Fruit fly (Drosophila melanogaster) whole organism, prepupa: ENCODE data around the gene CG1738.
A peak's percentile ranks its signal among the peaks of the same experiment; 100 is the strongest.

Experiments used
- Blimp-1 ChIP-seq: fragments of 200-800 bp; sonication (Bioruptor generic); optimal IDR thresholded peaks from 3 replicates; lab custom pipeline; 2017; ENCODE audit warnings: missing biosample characterization, missing genetic modification characterization, mild to moderate bottlenecking, moderate library complexity, missing genetic modification reagents
- CG10631 ChIP-seq: fragments of 200-800 bp; sonication (Bioruptor generic); optimal IDR thresholded peaks from 2 replicates; lab custom pipeline; 2016; ENCODE audit warnings: missing biosample characterization, missing genetic modification characterization
- CG10669 ChIP-seq: fragments of 200-800 bp; sonication (Bioruptor generic); optimal IDR thresholded peaks from 3 replicates; lab custom pipeline; 2018; ENCODE audit warnings: missing biosample characterization, mild to moderate bottlenecking, missing genetic modification characterization, moderate library complexity
- CG11762 ChIP-seq: fragments of 200-800 bp; sonication (Bioruptor generic); optimal IDR thresholded peaks from 3 replicates; lab custom pipeline; 2016; ENCODE audit warnings: missing biosample characterization, missing genetic modification characterization; ENCODE audit not compliant: insufficient read depth
- CG11902 ChIP-seq: fragments of 200-800 bp; sonication (Bioruptor generic); optimal IDR thresholded peaks from 3 replicates; lab custom pipeline; 2016; ENCODE audit warnings: missing biosample characterization, missing genetic modification characterization
- CG15336 ChIP-seq: fragments of 200-800 bp; sonication (Bioruptor generic); IDR thresholded peaks from 2 replicates; pipeline ENCODE4 v1.3.6; 2022; ENCODE audit warnings: missing biosample characterization, missing genetic modification characterization
- CG1621 ChIP-seq: fragments of 200-800 bp; sonication (Bioruptor generic); optimal IDR thresholded peaks from 3 replicates; lab custom pipeline; 2018; ENCODE audit warnings: missing biosample characterization, mild to moderate bottlenecking, missing genetic modification characterization
- CG3032 ChIP-seq: fragments of 200-800 bp; optimal IDR thresholded peaks from 2 replicates; lab custom pipeline; 2019; ENCODE audit warnings: missing biosample characterization, mild to moderate bottlenecking, missing genetic modification characterization, moderate library complexity
- CG31627 ChIP-seq: fragments of 200-800 bp; sonication (Bioruptor generic); optimal IDR thresholded peaks from 3 replicates; lab custom pipeline; 2016; ENCODE audit warnings: missing biosample characterization, missing genetic modification characterization
- CG3919 ChIP-seq: fragments of 200-800 bp; sonication (Bioruptor generic); optimal IDR thresholded peaks from 3 replicates; lab custom pipeline; 2016; ENCODE audit warnings: missing biosample characterization, missing genetic modification characterization
- CG6163 ChIP-seq: fragments of 200-800 bp; sonication (Bioruptor generic); IDR thresholded peaks from 3 replicates; pipeline ENCODE4 v1.3.6; 2022; ENCODE audit warnings: missing biosample characterization, missing genetic modification characterization
- CG6792 ChIP-seq: fragments of 200-800 bp; sonication (Bioruptor generic); optimal IDR thresholded peaks from 3 replicates; lab custom pipeline; 2016; ENCODE audit warnings: missing biosample characterization, missing genetic modification characterization
- CG6808 ChIP-seq: fragments of 200-800 bp; sonication (Bioruptor generic); optimal IDR thresholded peaks from 3 replicates; lab custom pipeline; 2017; ENCODE audit warnings: missing biosample characterization, missing genetic modification characterization, mild to moderate bottlenecking, moderate library complexity, missing genetic modification reagents
- CG7368 ChIP-seq: fragments of 200-800 bp; sonication (Bioruptor generic); optimal IDR thresholded peaks from 3 replicates; lab custom pipeline; 2016; ENCODE audit warnings: missing biosample characterization, missing genetic modification characterization
- CG9139 ChIP-seq: fragments of 200-800 bp; sonication (Bioruptor generic); optimal IDR thresholded peaks from 3 replicates; lab custom pipeline; 2017; ENCODE audit warnings: missing biosample characterization, mild to moderate bottlenecking, missing genetic modification characterization
- Eip75B ChIP-seq: fragments of 200-800 bp; sonication (Bioruptor generic); optimal IDR thresholded peaks from 3 replicates; lab custom pipeline; 2016; ENCODE audit warnings: missing biosample characterization, missing genetic modification characterization
- Eip78C ChIP-seq: fragments of 200-800 bp; sonication (Bioruptor generic); peaks from one replicate; lab custom pipeline; 2016; ENCODE audit warnings: missing biosample characterization, missing genetic modification characterization
- Eip93F ChIP-seq: fragments of 200-800 bp; sonication (Bioruptor generic); optimal IDR thresholded peaks from 2 replicates; lab custom pipeline; 2016; ENCODE audit warnings: missing biosample characterization, mild to moderate bottlenecking, missing genetic modification characterization
- Gug ChIP-seq: fragments of 200-800 bp; sonication (Bioruptor generic); IDR thresholded peaks from 2 replicates; pipeline ENCODE4 v1.3.6; 2022; ENCODE audit warnings: missing biosample characterization, missing genetic modification characterization
- Hr38 ChIP-seq: sonication (Bioruptor generic); optimal IDR thresholded peaks from 2 replicates; lab custom pipeline; 2016; ENCODE audit warnings: missing biosample characterization, missing genetic modification characterization
- Hr39 ChIP-seq: fragments of 200-800 bp; sonication (Bioruptor generic); optimal IDR thresholded peaks from 2 replicates; lab custom pipeline; 2016; ENCODE audit warnings: missing biosample characterization, missing genetic modification characterization
- Hr4 ChIP-seq: fragments of 200-800 bp; sonication (Bioruptor generic); optimal IDR thresholded peaks from 3 replicates; lab custom pipeline; 2016; ENCODE audit warnings: missing biosample characterization, missing genetic modification characterization
- Lpt ChIP-seq: fragments of 200-800 bp; sonication (Bioruptor generic); optimal IDR thresholded peaks from 3 replicates; lab custom pipeline; 2016; ENCODE audit warnings: missing biosample characterization, missing genetic modification characterization
- Met ChIP-seq: fragments of 200-800 bp; sonication (Bioruptor generic); optimal IDR thresholded peaks from 3 replicates; lab custom pipeline; 2016; ENCODE audit warnings: missing biosample characterization, missing genetic modification characterization
- OdsH ChIP-seq: fragments of 200-800 bp; sonication (Bioruptor generic); optimal IDR thresholded peaks from 3 replicates; lab custom pipeline; 2016; ENCODE audit warnings: missing biosample characterization, missing genetic modification characterization
- Sox102F ChIP-seq: fragments of 200-800 bp; sonication (Bioruptor generic); optimal IDR thresholded peaks from 2 replicates; lab custom pipeline; 2016; ENCODE audit warnings: missing biosample characterization, mild to moderate bottlenecking, missing genetic modification characterization
- Sox15 ChIP-seq: fragments of 200-800 bp; sonication (Bioruptor generic); optimal IDR thresholded peaks from 3 replicates; lab custom pipeline; 2016; ENCODE audit warnings: missing biosample characterization, missing genetic modification characterization
- achi ChIP-seq: fragments of 200-800 bp; sonication (Bioruptor generic); optimal IDR thresholded peaks from 3 replicates; lab custom pipeline; 2016; ENCODE audit warnings: missing biosample characterization, missing genetic modification characterization
- cyc ChIP-seq: fragments of 200-800 bp; sonication (Bioruptor generic); optimal IDR thresholded peaks from 3 replicates; lab custom pipeline; 2016; ENCODE audit warnings: missing biosample characterization, missing genetic modification characterization
- dac ChIP-seq: fragments of 200-800 bp; sonication (Bioruptor generic); optimal IDR thresholded peaks from 2 replicates; lab custom pipeline; 2017; ENCODE audit warnings: missing biosample characterization, mild to moderate bottlenecking, missing genetic modification characterization
- dsx ChIP-seq: fragments of 200-800 bp; optimal IDR thresholded peaks from 3 replicates; lab custom pipeline; 2019; ENCODE audit warnings: missing biosample characterization, mild to moderate bottlenecking, missing genetic modification characterization, moderate library complexity; ENCODE audit not compliant: poor library complexity, severe bottlenecking
- eg ChIP-seq: fragments of 200-800 bp; sonication (Bioruptor generic); IDR thresholded peaks from 3 replicates; pipeline ENCODE4 v1.3.6; 2022; ENCODE audit warnings: missing biosample characterization, missing genetic modification characterization
- esn ChIP-seq: fragments of 200-800 bp; sonication (Bioruptor generic); optimal IDR thresholded peaks from 2 replicates; lab custom pipeline; 2016; ENCODE audit warnings: missing biosample characterization, mild to moderate bottlenecking, missing genetic modification characterization, moderate library complexity
- fd59A ChIP-seq: fragments of 200-800 bp; sonication (Bioruptor generic); optimal IDR thresholded peaks from 2 replicates; lab custom pipeline; 2017; ENCODE audit warnings: missing biosample characterization, mild to moderate bottlenecking, missing genetic modification characterization, missing genetic modification reagents
- fd85E ChIP-seq: fragments of 200-800 bp; sonication (Bioruptor generic); optimal IDR thresholded peaks from 3 replicates; lab custom pipeline; 2016; ENCODE audit warnings: missing biosample characterization, missing genetic modification characterization
- fkh ChIP-seq: fragments of 200-800 bp; sonication (Bioruptor generic); optimal IDR thresholded peaks from 3 replicates; lab custom pipeline; 2017; ENCODE audit warnings: missing biosample characterization, mild to moderate bottlenecking, missing genetic modification characterization, moderate library complexity
- lz ChIP-seq: fragments of 200-800 bp; sonication (Bioruptor generic); optimal IDR thresholded peaks from 3 replicates; lab custom pipeline; 2016; ENCODE audit warnings: missing biosample characterization, missing genetic modification characterization
- pdm3 ChIP-seq: fragments of 200-800 bp; sonication (Bioruptor generic); optimal IDR thresholded peaks from 3 replicates; lab custom pipeline; 2016; ENCODE audit warnings: missing biosample characterization, missing genetic modification characterization
- spab ChIP-seq: fragments of 200-800 bp; sonication (Bioruptor generic); optimal IDR thresholded peaks from 2 replicates; lab custom pipeline; 2017; ENCODE audit warnings: missing biosample characterization, mild to moderate bottlenecking, missing genetic modification characterization, missing genetic modification reagents
- svp ChIP-seq: fragments of 200-800 bp; sonication (Bioruptor generic); peaks from one replicate; lab custom pipeline; 2016; ENCODE audit warnings: missing biosample characterization, missing genetic modification characterization
- vri ChIP-seq: fragments of 200-800 bp; sonication (Bioruptor generic); optimal IDR thresholded peaks from 3 replicates; lab custom pipeline; 2016; ENCODE audit warnings: missing biosample characterization, mild to moderate bottlenecking, missing genetic modification characterization

Gene CG1738

dm6 chrX:11390625-11391363 lies 41.9 kb downstream of the CG1738 start (continued):
- TF ChIP-seq lz (GFP tag; lab: Kevin White, UChicago) (peak; percentile 38), esn (GFP tag; lab: Kevin White, UChicago) (peak; percentile 50), CG3032 (peak; percentile 38), achi (GFP tag; lab: Kevin White, UChicago) (peak; percentile 56), Eip93F (no peak), fkh (GFP tag; lab: Kevin White, UChicago) (peak; percentile 5), Lpt (peak; percentile 45), eg (GFP tag; lab: Robert Waterston, UW) (peak; percentile 94), dsx (peak; percentile 33), cyc (GFP tag; lab: Kevin White, UChicago) (peak; percentile 50), CG1621 (tag; lab: Kevin White, UChicago) (peak; percentile 43), Blimp-1 (no peak), Hr38 (GFP tag; lab: Kevin White, UChicago) (no peak), Sox102F (peak; percentile 46), pdm3 (GFP tag; lab: Kevin White, UChicago) (peak; percentile 65), spab (GFP tag; lab: Kevin White, UChicago) (peak; percentile 42), dac (peak; percentile 44), Sox15 (peak; percentile 22), Hr39 (GFP tag; lab: Kevin White, UChicago) (peak; percentile 60), CG3919 (GFP tag; lab: Kevin White, UChicago) (peak; percentile 66), Eip78C (GFP tag; lab: Kevin White, UChicago) (peak; percentile 84), CG11762 (GFP tag; lab: Kevin White, UChicago) (peak; percentile 42), CG31627 (GFP tag; lab: Kevin White, UChicago) (peak; percentile 58), CG6163 (peak; percentile 91), CG9139 (GFP tag; lab: Kevin White, UChicago) (no peak), vri (GFP tag; lab: Kevin White, UChicago) (no peak), fd59A (GFP tag; lab: Kevin White, UChicago) (peak; percentile 39), CG11902 (peak; percentile 2), OdsH (GFP tag; lab: Kevin White, UChicago) (peak; percentile 63), CG10631 (GFP tag; lab: Kevin White, UChicago) (peak; percentile 70), CG6792 (GFP tag; lab: Kevin White, UChicago) (peak; percentile 23), CG15336 (peak; percentile 83), CG10669 (GFP tag; lab: Kevin White, UChicago) (peak; percentile 54), Eip75B (GFP tag; lab: Kevin White, UChicago) (peak; percentile 68), fd85E (GFP tag; lab: Kevin White, UChicago) (no peak), svp (GFP tag; lab: Kevin White, UChicago) (no peak), CG6808 (GFP tag; lab: Kevin White, UChicago) (peak; percentile 45), CG7368 (peak; percentile 42), Hr4 (GFP tag; lab: Kevin White, UChicago) (peak; percentile 75), Met (GFP tag; lab: Kevin White, UChicago) (peak; percentile 55)

DNA sequence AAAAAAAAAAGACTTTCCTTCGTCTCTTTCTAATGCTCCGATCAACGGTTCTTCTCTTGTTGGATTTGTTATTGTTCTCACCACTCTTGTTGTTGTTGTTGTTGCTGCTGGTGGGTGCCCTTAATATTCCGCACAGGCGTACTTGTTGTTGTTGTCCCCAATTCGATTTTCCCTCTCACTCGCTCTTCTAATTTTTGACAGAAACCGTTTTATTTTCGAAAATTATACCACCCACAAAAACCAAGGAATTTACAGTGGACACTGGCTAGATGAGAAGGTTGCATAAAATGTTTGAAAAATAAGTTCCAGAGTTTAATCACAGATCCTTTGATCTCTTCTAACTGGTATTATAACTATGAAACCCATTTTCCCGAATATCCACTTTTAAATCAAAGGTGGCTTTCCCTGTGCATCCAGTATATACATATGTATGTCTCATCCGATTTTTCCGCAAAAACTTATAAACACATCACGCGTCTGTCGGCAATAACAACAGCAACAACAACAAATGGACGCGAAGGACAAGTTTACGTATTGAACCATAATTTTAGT lies 42.6 kb downstream of the CG1738 start:
- TF ChIP-seq dsx (no peak), Gug (GFP tag; lab: Robert Waterston, UW) (peak; percentile 24; the same call in 1 of the 2 replicates), CG6163 (peak; percentile 26; the same call in 1 of the 3 replicates)
